Fruit fly (Drosophila melanogaster): ENCODE measurements around the gene Gr93b.

The Gr93b gene

DNA sequence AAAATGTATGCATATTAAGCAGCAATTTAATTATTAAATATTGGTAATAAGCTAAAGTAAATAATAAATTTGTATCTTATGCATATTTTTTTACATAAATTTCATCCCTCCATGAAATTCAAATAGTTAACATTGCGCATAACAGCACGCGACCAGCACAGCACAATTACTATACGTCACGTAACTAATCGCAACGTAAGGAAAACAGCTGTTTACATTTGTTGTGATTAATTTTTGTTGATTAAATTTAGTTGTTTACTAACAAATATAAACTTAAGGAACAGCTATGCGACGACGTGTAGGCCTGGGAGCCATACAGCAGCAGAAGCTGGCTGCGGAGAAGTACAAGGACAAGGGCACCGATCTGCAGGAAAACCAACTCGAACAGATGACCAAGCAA lies 21.4 kb upstream of the Gr93b start, which contains the start of gene lsn (continued):
- TF ChIP-seq so (GFP tag; IDR thresholded peaks at IDR 0.05) = no peak
- TF ChIP-seq CG10366 (GFP tag; IDR thresholded peaks at IDR 0.05) = no peak
- TF ChIP-seq CG3726 (GFP tag; IDR thresholded peaks at IDR 0.05) = no peak
- TF ChIP-seq CG3163 (GFP tag; optimal IDR thresholded peaks at IDR 0.05) = no peak
- TF ChIP-seq CkIIα-i1 (GFP tag; IDR thresholded peaks at IDR 0.05) = no peak
- TF ChIP-seq Scr (GFP tag; IDR thresholded peaks at IDR 0.05; ENCODE audit: partially characterized antibody) = no peak
- no peak for TF ChIP-seq CG9727 (GFP tag; optimal IDR thresholded peaks at IDR 0.05)
- no peak for TF ChIP-seq ash1 (GFP tag; optimal IDR thresholded peaks at IDR 0.05)
- no peak for TF ChIP-seq Hr51 (GFP tag; optimal IDR thresholded peaks at IDR 0.05)
- no peak for TF ChIP-seq HLH54F (GFP tag; optimal IDR thresholded peaks at IDR 0.05)
- TF ChIP-seq ewg (GFP tag; optimal IDR thresholded peaks at IDR 0.05) = peak; percentile 22
- no peak for TF ChIP-seq CG9932 (GFP tag; IDR thresholded peaks at IDR 0.05)
- peak; percentile 51 for TF ChIP-seq CG2202 (tag; optimal IDR thresholded peaks at IDR 0.05)
- TF ChIP-seq CG7271 (tag; optimal IDR thresholded peaks at IDR 0.05) = no peak
- TF ChIP-seq dimm (GFP tag; IDR thresholded peaks at IDR 0.05) = no peak
- no peak for TF ChIP-seq CG4730 (GFP tag; IDR thresholded peaks at IDR 0.05)
- peak; percentile 32 for TF ChIP-seq CoRest (tag; optimal IDR thresholded peaks at IDR 0.05)
- TF ChIP-seq D19B (GFP tag; optimal IDR thresholded peaks at IDR 0.05) = no peak
- no peak for TF ChIP-seq CG10979 (tag; optimal IDR thresholded peaks at IDR 0.05)
- TF ChIP-seq mam (GFP tag; optimal IDR thresholded peaks at IDR 0.05) = no peak
- no peak for TF ChIP-seq salm (tag; optimal IDR thresholded peaks at IDR 0.05)
- TF ChIP-seq CTCF (GFP tag; optimal IDR thresholded peaks at IDR 0.05) = no peak
- TF ChIP-seq lola (GFP tag; optimal IDR thresholded peaks at IDR 0.05) = peak in 1 of 3 experiments; percentile 31
- TF ChIP-seq BEAF-32 (GFP tag; optimal IDR thresholded peaks at IDR 0.05) = peak; percentile 13
- no peak for TF ChIP-seq Dll (GFP tag; IDR thresholded peaks at IDR 0.05; ENCODE audit: partially characterized antibody)
- no peak for TF ChIP-seq CG17361 (GFP tag; IDR thresholded peaks at IDR 0.05)
- no peak for TF ChIP-seq repo (GFP tag; optimal IDR thresholded peaks at IDR 0.05)
- TF ChIP-seq nmo (GFP tag; optimal IDR thresholded peaks at IDR 0.05) = no peak
- TF ChIP-seq phol (tag; optimal IDR thresholded peaks at IDR 0.05) = no peak
- peak; percentile 52 for TF ChIP-seq CG18599 (GFP tag; optimal IDR thresholded peaks at IDR 0.05)
- no peak for TF ChIP-seq Sry-δ (GFP tag; optimal IDR thresholded peaks at IDR 0.05)
- peak; percentile 55 for TF ChIP-seq HmgZ (tag; optimal IDR thresholded peaks at IDR 0.05)
- no peak for TF ChIP-seq Dad (GFP tag; optimal IDR thresholded peaks at IDR 0.05)
- TF ChIP-seq Lim3 (GFP tag; IDR thresholded peaks at IDR 0.05) = no peak
- no peak for TF ChIP-seq dan (GFP tag; IDR thresholded peaks at IDR 0.05)
- no peak for TF ChIP-seq sim (GFP tag; IDR thresholded peaks at IDR 0.05)
- TF ChIP-seq B-H2 (GFP tag; optimal IDR thresholded peaks at IDR 0.05) = no peak
- TF ChIP-seq CG17802 (tag; optimal IDR thresholded peaks at IDR 0.05) = no peak
- TF ChIP-seq CG3281 (GFP tag; optimal IDR thresholded peaks at IDR 0.05) = peak; percentile 40
- peak; percentile 9 for TF ChIP-seq CG3407 (GFP tag; optimal IDR thresholded peaks at IDR 0.05)
- no peak for TF ChIP-seq toy (GFP tag; IDR thresholded peaks at IDR 0.05)
- TF ChIP-seq CG17385 (GFP tag; optimal IDR thresholded peaks at IDR 0.05) = no peak
- no peak for TF ChIP-seq Trl (optimal IDR thresholded peaks at IDR 0.05)
- no peak for TF ChIP-seq Trl (GFP tag; optimal IDR thresholded peaks at IDR 0.05)
- TF ChIP-seq NC2α (GFP tag; optimal IDR thresholded peaks at IDR 0.05) = no peak
- TF ChIP-seq CG31365 (tag; optimal IDR thresholded peaks at IDR 0.05) = no peak
- no peak for TF ChIP-seq CG11695 (GFP tag; IDR thresholded peaks at IDR 0.05)
- no peak for TF ChIP-seq CG11723 (GFP tag; optimal IDR thresholded peaks at IDR 0.05)
- TF ChIP-seq sens-2 (GFP tag; IDR thresholded peaks at IDR 0.05) = no peak
- no peak for TF ChIP-seq CG30020 (tag; optimal IDR thresholded peaks at IDR 0.05)
- no peak for TF ChIP-seq Hr78 (GFP tag; optimal IDR thresholded peaks at IDR 0.05)
- TF ChIP-seq lilli (GFP tag; optimal IDR thresholded peaks at IDR 0.05) = no peak
